Worm (Caenorhabditis elegans) whole organism, young adult: ENCODE measurements around the gene F23H11.2.

Experiments used
- F10E7.11 ChIP-seq: sonication (generic microtip); optimal IDR thresholded peaks from 2 replicates; lab custom pipeline; 2017; ENCODE audit warnings: mild to moderate bottlenecking, missing genetic modification characterization, moderate library complexity, missing compliant biosample characterization
- F55B11.4 ChIP-seq: sonication (generic microtip); optimal IDR thresholded peaks from 2 replicates; lab custom pipeline; 2016; ENCODE audit warnings: missing compliant biosample characterization, missing genetic modification characterization, borderline replicate concordance; ENCODE audit not compliant: insufficient read depth
- ama-1 ChIP-seq, 3 experiments: fragments of 150-350 bp in 1 of 3; sonication (generic microtip) in 2 of 3; optimal IDR thresholded peaks; 2 replicates each; lab custom pipeline; 2014 to 2018; ENCODE audit warnings: missing biosample characterization in 2 of 3, missing genetic modification characterization in 2 of 3, missing genetic modification reagents in 2 of 3
- cebp-1 ChIP-seq, 2 experiments: fragments of 200-800 bp in 1 of 2; sonication (Bioruptor generic) in 1 of 2; sonication (generic microtip) in 1 of 2; IDR thresholded peaks in 1 of 2; optimal IDR thresholded peaks in 1 of 2; 2 replicates each; pipeline versions ENCODE4 v1.3.6 to Lab custom; 2017 to 2022; ENCODE audit warnings: missing compliant biosample characterization in 2 of 2, missing genetic modification characterization in 2 of 2, mild to moderate bottlenecking in 1 of 2, missing genetic modification reagents in 1 of 2, moderate library complexity in 1 of 2
- ceh-100 ChIP-seq: fragments of 200-800 bp; sonication (Bioruptor generic); IDR thresholded peaks from 2 replicates; pipeline ENCODE4 v1.3.6; 2022; ENCODE audit warnings: missing genetic modification reagents, missing genetic modification characterization, missing compliant biosample characterization
- hlh-12 ChIP-seq: sonication (generic microtip); optimal IDR thresholded peaks from 2 replicates; lab custom pipeline; 2016; ENCODE audit warnings: missing genetic modification characterization, missing compliant biosample characterization
- nfya-1 ChIP-seq: sonication (generic microtip); optimal IDR thresholded peaks from 2 replicates; lab custom pipeline; 2017; ENCODE audit warnings: antibody characterized with exemption, missing compliant biosample characterization, missing genetic modification characterization, borderline replicate concordance; ENCODE audit not compliant: insufficient read depth
- nfya-2 ChIP-seq: fragments of 200-800 bp; sonication (Bioruptor generic); IDR thresholded peaks from 2 replicates; pipeline ENCODE4 v1.3.6; 2022; ENCODE audit warnings: missing genetic modification reagents, missing genetic modification characterization, missing compliant biosample characterization
- somi-1 ChIP-seq: fragments of 200-800 bp; sonication (Bioruptor generic); optimal IDR thresholded peaks from 2 replicates; lab custom pipeline; 2018; ENCODE audit warnings: mild to moderate bottlenecking, missing genetic modification characterization, missing compliant biosample characterization
- unc-130 ChIP-seq: sonication (generic microtip); optimal IDR thresholded peaks from 2 replicates; lab custom pipeline; 2016; ENCODE audit warnings: missing genetic modification reagents, missing genetic modification characterization, missing compliant biosample characterization

DNA sequence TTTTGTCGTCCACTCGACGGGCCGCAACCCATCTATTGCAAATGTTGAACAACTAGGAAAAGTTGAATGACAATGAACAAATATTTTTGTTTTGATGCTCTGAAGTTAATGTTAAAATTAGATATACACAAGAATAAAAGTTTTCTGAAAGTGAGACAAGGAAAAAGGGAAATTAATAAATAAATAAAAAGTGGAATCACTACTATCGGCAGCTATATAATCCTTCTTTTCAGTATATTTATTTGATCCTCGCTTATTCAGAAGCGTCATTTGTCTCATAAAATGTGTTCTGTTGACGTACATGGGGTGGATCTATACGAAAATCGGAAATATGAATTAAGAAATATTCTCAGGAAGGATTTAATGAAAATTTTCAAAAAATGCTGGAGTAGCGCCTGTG is 30.7 kb downstream of the F23H11.2 start, which contains the start of gene pef-1:
- TF ChIP-seq cebp-1 (GFP tag; IDR thresholded peaks at IDR 0.05; lab: Robert Waterston, UW) (no peak), cebp-1 (tag; optimal IDR thresholded peaks at IDR 0.05; lab: Kevin White, UChicago) (no peak), F10E7.11 (tag; lab: Kevin White, UChicago) (no peak), nfya-1 (tag; lab: Kevin White, UChicago) (no peak), somi-1 (GFP tag; lab: Kevin White, UChicago) (no peak), F55B11.4 (tag; lab: Kevin White, UChicago) (no peak), ceh-100 (no peak), nfya-2 (no peak), ama-1 (optimal IDR thresholded peaks at IDR 0.05; lab: Kevin White, UChicago) (no peak), ama-1 (GFP tag; optimal IDR thresholded peaks at IDR 0.05; lab: Kevin White, UChicago) (no peak), unc-130 (GFP tag; lab: Kevin White, UChicago) (no peak), hlh-12 (tag; lab: Kevin White, UChicago) (no peak)
